Fruit fly (Drosophila melanogaster) whole organism, embryonic: ENCODE measurements around the gene CG31100.

Experiments used
- C15 ChIP-seq: fragments of 200-800 bp; sonication (Bioruptor generic); IDR thresholded peaks from 3 replicates; pipeline ENCODE4 v1.3.6; 2022; ENCODE audit warnings: missing biosample characterization, missing genetic modification characterization
- CG10147 ChIP-seq: fragments of 200-800 bp; sonication (Bioruptor generic); optimal IDR thresholded peaks from 2 replicates; lab custom pipeline; 2019; ENCODE audit warnings: missing biosample characterization, mild to moderate bottlenecking, missing genetic modification characterization, moderate library complexity
- CG1024 ChIP-seq: fragments of 200-800 bp; sonication (Bioruptor generic); IDR thresholded peaks from 2 replicates; pipeline ENCODE4 v1.3.6; 2022; ENCODE audit warnings: missing biosample characterization, missing genetic modification characterization
- CG10431 ChIP-seq: fragments of 200-800 bp; sonication (Bioruptor generic); optimal IDR thresholded peaks from 3 replicates; lab custom pipeline; 2018; ENCODE audit warnings: missing biosample characterization, mild to moderate bottlenecking, missing genetic modification characterization
- CG10654 ChIP-seq: fragments of 200-800 bp; sonication (Bioruptor generic); optimal IDR thresholded peaks from 2 replicates; lab custom pipeline; 2016; ENCODE audit warnings: missing biosample characterization, missing genetic modification characterization
- CG11398 ChIP-seq: fragments of 200-800 bp; sonication (Bioruptor generic); optimal IDR thresholded peaks from 2 replicates; lab custom pipeline; 2016; ENCODE audit warnings: missing biosample characterization, missing genetic modification characterization
- CG11723 ChIP-seq: fragments of 200-800 bp; sonication (Bioruptor generic); optimal IDR thresholded peaks from 2 replicates; lab custom pipeline; 2017; ENCODE audit warnings: missing biosample characterization, mild to moderate bottlenecking, missing genetic modification characterization
- CG13287 ChIP-seq: fragments of 200-800 bp; sonication (Bioruptor generic); IDR thresholded peaks from 2 replicates; pipeline ENCODE4 v1.3.6; 2022; ENCODE audit warnings: missing biosample characterization, missing genetic modification characterization; ENCODE audit not compliant: partially characterized antibody
- CG16815 ChIP-seq: fragments of 200-800 bp; sonication (Bioruptor generic); optimal IDR thresholded peaks from 3 replicates; lab custom pipeline; 2017; ENCODE audit warnings: missing biosample characterization, mild to moderate bottlenecking, missing genetic modification characterization
- CG17186 ChIP-seq: fragments of 200-800 bp; sonication (Bioruptor generic); optimal IDR thresholded peaks from 3 replicates; lab custom pipeline; 2017; ENCODE audit warnings: missing biosample characterization, missing genetic modification reagents, missing genetic modification characterization
- CG17912 ChIP-seq: fragments of 200-800 bp; sonication (Bioruptor generic); optimal IDR thresholded peaks from 2 replicates; lab custom pipeline; 2018; ENCODE audit warnings: missing biosample characterization, mild to moderate bottlenecking, missing genetic modification characterization
- CG18262 ChIP-seq: fragments of 200-800 bp; optimal IDR thresholded peaks from 3 replicates; lab custom pipeline; 2019; ENCODE audit warnings: missing biosample characterization, mild to moderate bottlenecking, missing genetic modification characterization, moderate library complexity
- CG2116 ChIP-seq: fragments of 200-800 bp; sonication (Bioruptor generic); optimal IDR thresholded peaks from 3 replicates; lab custom pipeline; 2018; ENCODE audit warnings: missing biosample characterization, mild to moderate bottlenecking, missing genetic modification characterization
- CG2712 ChIP-seq: fragments of 200-800 bp; optimal IDR thresholded peaks from 3 replicates; lab custom pipeline; 2019; ENCODE audit warnings: missing biosample characterization, mild to moderate bottlenecking, missing genetic modification characterization, moderate library complexity
- CG2889 ChIP-seq: fragments of 200-800 bp; sonication (Bioruptor generic); IDR thresholded peaks from 3 replicates; pipeline ENCODE4 v1.3.6; 2022; ENCODE audit warnings: missing biosample characterization, missing genetic modification characterization
- CG31365 ChIP-seq: fragments of 200-800 bp; sonication (Bioruptor generic); optimal IDR thresholded peaks from 2 replicates; lab custom pipeline; 2018; ENCODE audit warnings: missing biosample characterization, mild to moderate bottlenecking, missing genetic modification characterization
- CG31388 ChIP-seq: fragments of 200-800 bp; sonication (Bioruptor generic); optimal IDR thresholded peaks from 2 replicates; lab custom pipeline; 2016; ENCODE audit warnings: missing biosample characterization, missing genetic modification characterization
- CG32532 ChIP-seq: fragments of 200-800 bp; sonication (Bioruptor generic); IDR thresholded peaks from 2 replicates; pipeline ENCODE4 v1.3.6; 2022; ENCODE audit warnings: missing biosample characterization, missing genetic modification characterization
- CG3281 ChIP-seq: fragments of 200-800 bp; sonication (Bioruptor generic); optimal IDR thresholded peaks from 3 replicates; lab custom pipeline; 2017; ENCODE audit warnings: missing biosample characterization, mild to moderate bottlenecking, missing genetic modification characterization
- CG33557 ChIP-seq: fragments of 200-800 bp; sonication (Bioruptor generic); optimal IDR thresholded peaks from 2 replicates; lab custom pipeline; 2019; ENCODE audit warnings: missing biosample characterization, mild to moderate bottlenecking, missing genetic modification characterization, moderate library complexity
- CG4404 ChIP-seq: fragments of 200-800 bp; sonication (Bioruptor generic); IDR thresholded peaks from 2 replicates; pipeline ENCODE4 v1.3.6; 2022; ENCODE audit warnings: missing biosample characterization, missing genetic modification characterization
- CG7357 ChIP-seq: fragments of 200-800 bp; sonication (Bioruptor generic); IDR thresholded peaks from 3 replicates; pipeline ENCODE4 v1.3.6; 2022; ENCODE audit warnings: missing biosample characterization, missing genetic modification characterization
- CG7372 ChIP-seq: fragments of 200-800 bp; sonication (Bioruptor generic); IDR thresholded peaks from 2 replicates; pipeline ENCODE4 v1.3.6; 2022; ENCODE audit warnings: missing biosample characterization, missing genetic modification characterization
- CG7963 ChIP-seq: fragments of 200-800 bp; sonication (Bioruptor generic); IDR thresholded peaks from 3 replicates; pipeline ENCODE4 v1.3.6; 2022; ENCODE audit warnings: missing biosample characterization, missing genetic modification characterization; ENCODE audit not compliant: partially characterized antibody
- CG8359 ChIP-seq: fragments of 200-800 bp; sonication (Bioruptor generic); optimal IDR thresholded peaks from 2 replicates; lab custom pipeline; 2017; ENCODE audit warnings: missing biosample characterization, mild to moderate bottlenecking, missing genetic modification characterization, borderline replicate concordance
- Doc3 ChIP-seq: fragments of 200-800 bp; sonication (Bioruptor generic); IDR thresholded peaks from 3 replicates; pipeline ENCODE4 v1.3.6; 2022; ENCODE audit warnings: missing biosample characterization, missing genetic modification characterization; ENCODE audit not compliant: partially characterized antibody
- HLHmδ ChIP-seq: fragments of 200-800 bp; sonication (Bioruptor generic); optimal IDR thresholded peaks from 2 replicates; lab custom pipeline; 2018; ENCODE audit warnings: missing biosample characterization, mild to moderate bottlenecking, missing genetic modification characterization, moderate library complexity
- Hand ChIP-seq: fragments of 200-800 bp; sonication (Bioruptor generic); optimal IDR thresholded peaks from 2 replicates; lab custom pipeline; 2017; ENCODE audit warnings: mild to moderate bottlenecking, missing biosample characterization, missing genetic modification reagents, missing genetic modification characterization
- Max ChIP-seq: fragments of 200-800 bp; sonication (Bioruptor generic); optimal IDR thresholded peaks from 2 replicates; lab custom pipeline; 2016; ENCODE audit warnings: missing biosample characterization, mild to moderate bottlenecking, missing genetic modification characterization
- Mrtf ChIP-seq: fragments of 200-800 bp; sonication (Bioruptor generic); IDR thresholded peaks from 3 replicates; pipeline ENCODE4 v1.3.6; 2022; ENCODE audit warnings: missing biosample characterization, missing genetic modification characterization
- NC2β ChIP-seq: fragments of 200-800 bp; sonication (Bioruptor generic); optimal IDR thresholded peaks from 2 replicates; lab custom pipeline; 2016; ENCODE audit warnings: missing biosample characterization, missing genetic modification characterization
- Opbp ChIP-seq: fragments of 200-800 bp; sonication (Bioruptor generic); IDR thresholded peaks from 3 replicates; pipeline ENCODE4 v1.3.6; 2022; ENCODE audit warnings: missing biosample characterization, missing genetic modification characterization; ENCODE audit not compliant: partially characterized antibody
- Sry-δ ChIP-seq: fragments of 200-800 bp; sonication (Bioruptor generic); optimal IDR thresholded peaks from 2 replicates; lab custom pipeline; 2016; ENCODE audit warnings: missing biosample characterization, missing genetic modification characterization
- Trl ChIP-seq, 3 experiments: fragments of >200 bp in 2 of 3; fragments of 200-800 bp in 1 of 3; sonication (Bioruptor generic) in 1 of 3; optimal IDR thresholded peaks; 2 replicates in 1 of 3; 3 replicates in 2 of 3; lab custom pipeline; 2016 to 2017; ENCODE audit warnings: missing biosample characterization in 1 of 3, missing genetic modification characterization in 1 of 3
- bcd ChIP-seq: fragments of 200-800 bp; sonication (Bioruptor generic); optimal IDR thresholded peaks from 2 replicates; lab custom pipeline; 2017; ENCODE audit warnings: missing biosample characterization, mild to moderate bottlenecking, missing genetic modification characterization
- cad ChIP-seq: fragments of >200 bp; optimal IDR thresholded peaks from 2 replicates; lab custom pipeline; 2017; ENCODE audit warnings: missing biosample characterization, missing genetic modification characterization
- danr ChIP-seq: fragments of 200-800 bp; sonication (Bioruptor generic); IDR thresholded peaks from 2 replicates; pipeline ENCODE4 v1.3.6; 2022; ENCODE audit warnings: missing biosample characterization, missing genetic modification characterization
- emc ChIP-seq: fragments of 200-800 bp; sonication (Bioruptor generic); optimal IDR thresholded peaks from 2 replicates; lab custom pipeline; 2016; ENCODE audit warnings: missing biosample characterization, missing genetic modification characterization
- fd102C ChIP-seq: fragments of 200-800 bp; sonication (Bioruptor generic); optimal IDR thresholded peaks from 2 replicates; lab custom pipeline; 2018; ENCODE audit warnings: missing biosample characterization, mild to moderate bottlenecking, missing genetic modification characterization, moderate library complexity
- gcm ChIP-seq: fragments of 200-800 bp; sonication (Bioruptor generic); optimal IDR thresholded peaks from 2 replicates; lab custom pipeline; 2019; ENCODE audit warnings: missing biosample characterization, mild to moderate bottlenecking, missing genetic modification characterization, moderate library complexity
- kah ChIP-seq: fragments of 200-800 bp; sonication (Bioruptor generic); optimal IDR thresholded peaks from 2 replicates; lab custom pipeline; 2018; ENCODE audit warnings: missing biosample characterization, mild to moderate bottlenecking, missing genetic modification characterization
- lilli ChIP-seq: fragments of 200-800 bp; sonication (Bioruptor generic); optimal IDR thresholded peaks from 3 replicates; lab custom pipeline; 2016; ENCODE audit warnings: missing biosample characterization, missing genetic modification characterization
- nmo ChIP-seq: fragments of 200-800 bp; sonication (Bioruptor generic); optimal IDR thresholded peaks from 2 replicates; lab custom pipeline; 2018; ENCODE audit warnings: missing biosample characterization, mild to moderate bottlenecking, missing genetic modification characterization, moderate library complexity
- org-1 ChIP-seq: fragments of 200-800 bp; sonication (Bioruptor generic); optimal IDR thresholded peaks from 2 replicates; lab custom pipeline; 2017; ENCODE audit warnings: missing biosample characterization, missing genetic modification characterization
- pb ChIP-seq: fragments of 200-800 bp; sonication (Bioruptor generic); optimal IDR thresholded peaks from 3 replicates; lab custom pipeline; 2016; ENCODE audit warnings: missing biosample characterization, missing genetic modification characterization
- peb ChIP-seq: fragments of 200-800 bp; sonication (Bioruptor generic); IDR thresholded peaks from 2 replicates; pipeline ENCODE4 v1.3.6; 2022; ENCODE audit warnings: missing biosample characterization, missing genetic modification characterization
- phol ChIP-seq: fragments of 200-800 bp; sonication (Bioruptor generic); optimal IDR thresholded peaks from 3 replicates; lab custom pipeline; 2018; ENCODE audit warnings: missing biosample characterization, mild to moderate bottlenecking, missing genetic modification characterization, moderate library complexity
- pum ChIP-seq: fragments of 200-800 bp; sonication (Bioruptor generic); optimal IDR thresholded peaks from 2 replicates; lab custom pipeline; 2016; ENCODE audit warnings: missing biosample characterization, missing genetic modification characterization
- rib ChIP-seq: fragments of 200-800 bp; sonication (Bioruptor generic); IDR thresholded peaks from 2 replicates; pipeline ENCODE4 v1.3.6; 2022; ENCODE audit warnings: missing biosample characterization, missing genetic modification characterization
- wek ChIP-seq: fragments of 200-800 bp; sonication (Bioruptor generic); optimal IDR thresholded peaks from 3 replicates; lab custom pipeline; 2018; ENCODE audit warnings: missing biosample characterization, mild to moderate bottlenecking, missing genetic modification characterization, moderate library complexity
- zen ChIP-seq: fragments of 200-800 bp; sonication (Bioruptor generic); optimal IDR thresholded peaks from 3 replicates; lab custom pipeline; 2018; ENCODE audit warnings: missing biosample characterization, mild to moderate bottlenecking, missing genetic modification characterization, moderate library complexity

CG31100 gene

DNA sequence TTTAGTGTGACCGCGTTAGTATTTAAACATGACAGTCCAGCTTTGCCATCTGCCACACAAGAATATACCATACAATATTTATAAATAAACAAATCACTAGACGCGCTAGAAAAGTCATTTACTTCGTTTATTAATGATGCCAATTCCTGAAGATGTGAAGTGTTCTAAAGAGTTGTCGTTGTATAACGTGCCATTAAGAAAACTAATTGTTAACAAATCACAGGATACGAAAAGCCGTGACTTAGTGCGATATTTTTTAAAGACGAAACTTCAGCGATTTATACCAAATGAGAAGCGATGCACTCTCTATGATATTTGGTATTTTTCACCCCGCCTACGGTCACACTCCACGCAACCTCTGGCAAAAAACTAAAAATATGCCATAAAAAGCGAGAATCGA, 36.0 kb upstream of the CG31100 start, which contains the start of gene neur (continued):
- no peak for TF ChIP-seq CG32532 (GFP tag; lab: Robert Waterston, UW)
- no peak for TF ChIP-seq danr
- no peak for TF ChIP-seq peb (GFP tag; lab: Robert Waterston, UW)
- TF ChIP-seq zen (tag; lab: Kevin White, UChicago): peak; percentile 11
- TF ChIP-seq CG13287 (GFP tag; lab: Robert Waterston, UW): peak; percentile 78
- TF ChIP-seq CG10147 (GFP tag; lab: Kevin White, UChicago): peak; percentile 57
- TF ChIP-seq phol (tag; lab: Kevin White, UChicago): peak; percentile 67
- no peak for TF ChIP-seq wek (GFP tag; lab: Kevin White, UChicago)
- TF ChIP-seq nmo (GFP tag; lab: Kevin White, UChicago): peak; percentile 72
- TF ChIP-seq CG2712 (tag; lab: Kevin White, UChicago): peak; percentile 42
- TF ChIP-seq CG31365 (tag; lab: Kevin White, UChicago): no peak
- no peak for TF ChIP-seq pb (GFP tag; lab: Kevin White, UChicago)
- no peak for TF ChIP-seq CG4404 (GFP tag; lab: Robert Waterston, UW)
- TF ChIP-seq gcm (GFP tag; lab: Kevin White, UChicago): no peak
- no peak for TF ChIP-seq CG31388
- TF ChIP-seq CG7963: peak; percentile 40; the same call in 1 of the 3 replicates
- TF ChIP-seq Trl (optimal IDR thresholded peaks at IDR 0.05; lab: Kevin White, UChicago): no peak
- TF ChIP-seq Trl (GFP tag; optimal IDR thresholded peaks at IDR 0.05; lab: Kevin White, UChicago): no peak
- TF ChIP-seq Hand (GFP tag; lab: Kevin White, UChicago): no peak
- TF ChIP-seq Opbp (GFP tag; lab: Robert Waterston, UW): peak; percentile 78
- TF ChIP-seq kah (GFP tag; lab: Kevin White, UChicago): no peak
- TF ChIP-seq CG33557 (GFP tag; lab: Kevin White, UChicago): peak; percentile 25
- TF ChIP-seq CG7357 (GFP tag; lab: Robert Waterston, UW): no peak
- TF ChIP-seq Doc3: peak; percentile 59
- no peak for TF ChIP-seq fd102C (GFP tag; lab: Kevin White, UChicago)
- no peak for TF ChIP-seq CG7372 (GFP tag; lab: Robert Waterston, UW)
- peak; percentile 58 for TF ChIP-seq bcd (GFP tag; lab: Kevin White, UChicago)
- no peak for TF ChIP-seq HLHmδ (GFP tag; lab: Kevin White, UChicago)
- TF ChIP-seq CG2116 (GFP tag; lab: Kevin White, UChicago): peak; percentile 54
- TF ChIP-seq rib (GFP tag; lab: Robert Waterston, UW): no peak
- TF ChIP-seq CG10431 (GFP tag; lab: Kevin White, UChicago): no peak
- TF ChIP-seq CG11398: no peak
- TF ChIP-seq CG10654 (GFP tag; lab: Kevin White, UChicago): no peak
- TF ChIP-seq Mrtf: no peak
- peak; percentile 38 for TF ChIP-seq CG17186 (GFP tag; lab: Kevin White, UChicago)
- TF ChIP-seq emc (GFP tag; lab: Kevin White, UChicago): no peak
- no peak for TF ChIP-seq CG17912 (GFP tag; lab: Kevin White, UChicago)
- peak; percentile 39 for TF ChIP-seq CG3281 (GFP tag; lab: Kevin White, UChicago)
- peak; percentile 30 for TF ChIP-seq CG18262 (tag; lab: Kevin White, UChicago)
- TF ChIP-seq CG1024 (GFP tag; lab: Robert Waterston, UW): no peak
- TF ChIP-seq cad (GFP tag; lab: Kevin White, UChicago): no peak
- no peak for TF ChIP-seq CG8359 (GFP tag; lab: Kevin White, UChicago)
- peak; percentile 26 for TF ChIP-seq NC2β
- TF ChIP-seq Sry-δ (GFP tag; lab: Kevin White, UChicago): peak; percentile 74
- TF ChIP-seq CG2889 (GFP tag; lab: Robert Waterston, UW): no peak
- TF ChIP-seq Max (GFP tag; lab: Kevin White, UChicago): peak; percentile 58
- TF ChIP-seq org-1 (GFP tag; lab: Kevin White, UChicago): no peak
- TF ChIP-seq CG16815 (GFP tag; lab: Kevin White, UChicago): no peak
- TF ChIP-seq pum: no peak
- TF ChIP-seq CG11723: no peak
- peak; percentile 35 for TF ChIP-seq lilli (GFP tag; lab: Kevin White, UChicago)
- no peak for TF ChIP-seq C15 (GFP tag; lab: Robert Waterston, UW)
